Fruit fly (Drosophila melanogaster): Measurements from ENCODE around the gene SmB.

The SmB gene

dm6 chr2L:10435606-10436160 is 9.3 kb upstream of the SmB start, which contains the start of the genes TBC1D16 and holn1:
TSS of gene TBC1D16 (minus strand) at chr2L:10435656.
TSS of gene holn1 (plus strand) at chr2L:10435995.
- no peak for TF ChIP-seq CG9215 (GFP tag; IDR thresholded peaks at IDR 0.05)
- peak; percentile 64 for TF ChIP-seq unc-4 (GFP tag; IDR thresholded peaks at IDR 0.05; ENCODE audit: partially characterized antibody)
- peak; percentile 13 for TF ChIP-seq pzg (GFP tag; optimal IDR thresholded peaks at IDR 0.05)
- no peak for TF ChIP-seq ken (GFP tag; IDR thresholded peaks at IDR 0.05)
- TF ChIP-seq lmd (GFP tag; IDR thresholded peaks at IDR 0.05), result no peak
- no peak for TF ChIP-seq stc (GFP tag; IDR thresholded peaks at IDR 0.05)
- peak; percentile 55; the same call in 1 of the 2 replicates for TF ChIP-seq amos (GFP tag; IDR thresholded peaks at IDR 0.05; ENCODE audit: partially characterized antibody)
- no peak for TF ChIP-seq croc (GFP tag; conservative IDR thresholded peaks at IDR 0.05)
- no peak for TF ChIP-seq CG17359 (tag; optimal IDR thresholded peaks at IDR 0.05)
- TF ChIP-seq slp2 (GFP tag; optimal IDR thresholded peaks at IDR 0.05), result no peak
- TF ChIP-seq CG10147 (GFP tag; optimal IDR thresholded peaks at IDR 0.05), result no peak
- TF ChIP-seq Dll (GFP tag; IDR thresholded peaks at IDR 0.05; ENCODE audit: partially characterized antibody), result peak; percentile 75
- no peak for TF ChIP-seq Adf1 (GFP tag; IDR thresholded peaks at IDR 0.05)
- no peak for TF ChIP-seq klu (GFP tag; IDR thresholded peaks at IDR 0.05)
- peak; percentile 3 for TF ChIP-seq nerfin-1 (tag; optimal IDR thresholded peaks at IDR 0.05)
- TF ChIP-seq CG5953 (GFP tag; IDR thresholded peaks at IDR 0.05), result no peak
- peak; percentile 37 for TF ChIP-seq CG12659 (GFP tag; optimal IDR thresholded peaks at IDR 0.05)
- TF ChIP-seq Gsc (GFP tag; IDR thresholded peaks at IDR 0.05), result no peak
- no peak for TF ChIP-seq wor (GFP tag; IDR thresholded peaks at IDR 0.05)
- peak; percentile 31 for TF ChIP-seq Sox100B (GFP tag; optimal IDR thresholded peaks at IDR 0.05)
- TF ChIP-seq Dad (GFP tag; optimal IDR thresholded peaks at IDR 0.05), result no peak
- no peak for TF ChIP-seq CG6254 (GFP tag; optimal IDR thresholded peaks at IDR 0.05)
- no peak for TF ChIP-seq Pdp1 (GFP tag; optimal IDR thresholded peaks at IDR 0.05)
- no peak for TF ChIP-seq nom (GFP tag; optimal IDR thresholded peaks at IDR 0.05)
- no peak for TF ChIP-seq CG6689 (GFP tag; IDR thresholded peaks at IDR 0.05)
- TF ChIP-seq CG18011 (GFP tag; optimal IDR thresholded peaks at IDR 0.05), result no peak
- TF ChIP-seq gsb (GFP tag; IDR thresholded peaks at IDR 0.05), result no peak
- no peak for TF ChIP-seq run (tag; optimal IDR thresholded peaks at IDR 0.05)
- TF ChIP-seq maf-S (GFP tag; optimal IDR thresholded peaks at IDR 0.05), result no peak
- TF ChIP-seq Nf-YC (tag; optimal IDR thresholded peaks at IDR 0.05), result peak; percentile 13
- TF ChIP-seq Sox102F (GFP tag; optimal IDR thresholded peaks at IDR 0.05), result no peak
- no peak for TF ChIP-seq emc (GFP tag; optimal IDR thresholded peaks at IDR 0.05)
- no peak for TF ChIP-seq CG17186 (GFP tag; optimal IDR thresholded peaks at IDR 0.05)
- TF ChIP-seq phol (tag; optimal IDR thresholded peaks at IDR 0.05), result peak; percentile 5
- TF ChIP-seq MESR4 (GFP tag; optimal IDR thresholded peaks at IDR 0.05), result no peak
- TF ChIP-seq CG7963 (GFP tag; IDR thresholded peaks at IDR 0.05; ENCODE audit: partially characterized antibody), result no peak
- peak; percentile 62 for TF ChIP-seq Sry-δ (GFP tag; optimal IDR thresholded peaks at IDR 0.05)
- TF ChIP-seq CG2120 (GFP tag; optimal IDR thresholded peaks at IDR 0.05), result no peak
- no peak for TF ChIP-seq shn (GFP tag; optimal IDR thresholded peaks at IDR 0.05)
- TF ChIP-seq nmo (GFP tag; optimal IDR thresholded peaks at IDR 0.05), result peak; percentile 15
- TF ChIP-seq PHDP (tag; optimal IDR thresholded peaks at IDR 0.05), result peak; percentile 23
- no peak for TF ChIP-seq CG7987 (GFP tag; optimal IDR thresholded peaks at IDR 0.05)
- TF ChIP-seq jumu (GFP tag; optimal IDR thresholded peaks at IDR 0.05), result no peak
- TF ChIP-seq Ptx1 (GFP tag; IDR thresholded peaks at IDR 0.05), result no peak
- peak; percentile 21 for TF ChIP-seq CG2116 (GFP tag; optimal IDR thresholded peaks at IDR 0.05)
- no peak for TF ChIP-seq dpn (GFP tag; optimal IDR thresholded peaks at IDR 0.05)
- no peak for TF ChIP-seq bowl (GFP tag; IDR thresholded peaks at IDR 0.05)
- peak; percentile 30 for TF ChIP-seq CG2712 (tag; optimal IDR thresholded peaks at IDR 0.05)
- TF ChIP-seq Elba2 (GFP tag; optimal IDR thresholded peaks at IDR 0.05), result no peak
- no peak for TF ChIP-seq gro (GFP tag; optimal IDR thresholded peaks at IDR 0.05)
